Fruit fly (Drosophila melanogaster): ENCODE results near the gene Atg2.

DNA sequence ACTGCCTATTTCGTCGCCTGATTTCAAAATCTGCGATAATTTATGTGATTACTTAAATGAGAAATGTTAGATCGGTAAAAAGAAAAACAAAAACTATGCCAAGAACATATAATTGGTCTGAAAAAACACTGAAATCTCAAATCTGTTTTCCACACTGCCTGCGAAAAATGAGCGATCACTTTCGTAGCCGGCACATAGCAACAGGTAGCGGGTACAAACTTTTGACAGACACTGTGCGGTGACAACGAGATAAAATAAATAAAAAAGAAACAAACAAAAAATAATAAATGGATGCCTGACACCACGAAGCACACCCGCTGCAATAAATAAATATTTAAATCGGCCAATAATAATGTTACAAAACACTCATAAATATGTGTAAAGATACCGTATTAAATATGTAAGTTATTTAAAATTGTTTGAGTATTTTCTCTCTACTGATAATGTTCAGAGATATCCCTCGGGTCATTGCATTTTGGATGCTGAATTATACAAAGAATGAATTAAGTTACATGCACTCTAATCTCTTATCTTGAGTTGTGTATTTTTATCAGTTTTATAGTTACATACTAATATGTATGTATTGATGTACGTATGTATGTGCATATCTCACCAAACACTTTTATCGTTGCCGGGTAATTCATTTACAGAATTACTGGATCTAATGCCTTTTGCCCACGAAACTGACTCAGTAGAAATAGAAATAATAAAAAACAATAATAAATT lies 9.0 kb upstream of the Atg2 start:
- TF ChIP-seq CG33017 (tag; optimal IDR thresholded peaks at IDR 0.05) (no peak), CG1620 (GFP tag; optimal IDR thresholded peaks at IDR 0.05) (no peak), ovo (GFP tag; optimal IDR thresholded peaks at IDR 0.05) (no peak), toe (GFP tag; optimal IDR thresholded peaks at IDR 0.05) (no peak), CG11617 (GFP tag; optimal IDR thresholded peaks at IDR 0.05) (no peak), CG12768 (GFP tag; optimal IDR thresholded peaks at IDR 0.05) (no peak), tj (GFP tag; optimal IDR thresholded peaks at IDR 0.05) (no peak), CG7045 (GFP tag; optimal IDR thresholded peaks at IDR 0.05) (no peak)

All from whole organism, adult.